Worm (Caenorhabditis elegans): Measurements from ENCODE around the gene map-2.
A peak's percentile ranks its signal among the peaks of the same experiment; 100 is the strongest.
"Not testable (repeated sequence)": the region's sequence is repeated elsewhere in the genome, so short reads cannot be mapped to it uniquely, and the experiment has no call there.

Gene map-2

ce11 chrIV:16845376-16845775 lies 9.3 kb downstream of the map-2 start (continued):
- TF ChIP-seq egl-43 (GFP tag; IDR thresholded peaks at IDR 0.05) (peak; percentile 93), set-16 (GFP tag; IDR thresholded peaks at IDR 0.05) (peak; percentile 66; the same call in 1 of the 2 replicates), tra-1 (GFP tag; IDR thresholded peaks at IDR 0.05) (peak; percentile 95), lsy-2 (tag; optimal IDR thresholded peaks at IDR 0.05) (peak; percentile 27 to 70), madf-5 (GFP tag; IDR thresholded peaks at IDR 0.05) (peak in 1 of 2 experiments; percentile 90; a peak in 1 of 4 replicates), zfp-3 (GFP tag; conservative IDR thresholded peaks at IDR 0.05) (peak; percentile 98), Y75B8A.6 (GFP tag; IDR thresholded peaks at IDR 0.05) (peak; percentile 95), php-3 (GFP tag; IDR thresholded peaks at IDR 0.05) (peak; percentile 97), F10B5.3 (tag; optimal IDR thresholded peaks at IDR 0.05) (peak; percentile 68), daf-8 (GFP tag; IDR thresholded peaks at IDR 0.05) (peak; percentile 91; the same call in 1 of the 2 replicates), hif-1 (tag; optimal IDR thresholded peaks at IDR 0.05) (peak in 1 of 2 experiments; percentile 3), D1046.2 (GFP tag; IDR thresholded peaks at IDR 0.05) (peak; percentile 97), F37D6.2 (tag; optimal IDR thresholded peaks at IDR 0.05) (peak; percentile 47), nhr-102 (tag; optimal IDR thresholded peaks at IDR 0.05) (peak; percentile 46), lin-29 (GFP tag; IDR thresholded peaks at IDR 0.05) (peak; percentile 99), ctbp-1 (GFP tag; IDR thresholded peaks at IDR 0.05) (peak; percentile 94), mxl-2 (GFP tag; conservative IDR thresholded peaks at IDR 0.05) (peak; percentile 84), T20F7.1 (GFP tag; optimal IDR thresholded peaks at IDR 0.05) (peak; percentile 64), vab-7 (GFP tag; IDR thresholded peaks at IDR 0.05) (peak; percentile 95), mep-1 (tag; optimal IDR thresholded peaks at IDR 0.05) (peak; percentile 23), dmd-6 (GFP tag; IDR thresholded peaks at IDR 0.05) (peak; percentile 97)

- TF ChIP-seq snpc-1.2 (GFP tag; IDR thresholded peaks at IDR 0.05) (peak; percentile 90), lin-38 (GFP tag; IDR thresholded peaks at IDR 0.05) (peak; percentile 21; the same call in 1 of the 2 replicates), vab-7 (GFP tag; IDR thresholded peaks at IDR 0.05) (0 out of 2 replicates have a peak, but pooled peaks have one; percentile 12), lim-7 (GFP tag; IDR thresholded peaks at IDR 0.05) (peak; percentile 54; the same call in 1 of the 2 replicates)
Observed at ce11 chrIV:16843563-16843962, 11.1 kb downstream of the map-2 start.

ce11 chrIV:16842873-16843272 lies 11.8 kb downstream of the map-2 start, which contains the start of gene Y116A8A.150:
Gene Y116A8A.150 (minus strand): TSS chrIV:16842973.
- not testable (repeated sequence) for TF ChIP-seq fkh-10 (GFP tag; optimal IDR thresholded peaks at IDR 0.05); ceh-28 (tag; optimal IDR thresholded peaks at IDR 0.05); ces-1 (GFP tag; optimal IDR thresholded peaks at IDR 0.05)

ce11 chrIV:16831366-16831765 lies 23.3 kb downstream of the map-2 start, which contains the start of gene clec-194:
Gene clec-194 (plus strand): TSS chrIV:16831666.
- TF ChIP-seq ztf-11 (tag; optimal IDR thresholded peaks at IDR 0.05) (no peak), F10B5.3 (tag; optimal IDR thresholded peaks at IDR 0.05) (no peak), ceh-20 (GFP tag; IDR thresholded peaks at IDR 0.05) (no peak), hlh-30 (tag; optimal IDR thresholded peaks at IDR 0.05; ENCODE audit: insufficient read depth) (no peak), dpl-1 (GFP tag; optimal IDR thresholded peaks at IDR 0.05) (no peak), mxl-3 (GFP tag; optimal IDR thresholded peaks at IDR 0.05) (no peak), php-3 (GFP tag; IDR thresholded peaks at IDR 0.05) (no peak), Y105C5A.15 (GFP tag; IDR thresholded peaks at IDR 0.05) (no peak), zip-11 (GFP tag; IDR thresholded peaks at IDR 0.05) (no peak)
